Worm (Caenorhabditis elegans) whole organism, young adult: ENCODE measurements around the gene aakg-1.

Experiments
- B0019.2 ChIP-seq: fragments of 200-800 bp; sonication (Bioruptor generic); conservative IDR thresholded peaks from 2 replicates; pipeline ENCODE4 v1.3.6; 2022; ENCODE audit warnings: missing genetic modification reagents, missing genetic modification characterization, missing compliant biosample characterization
- B0336.3 ChIP-seq: fragments of 200-800 bp; sonication (Bioruptor generic); IDR thresholded peaks from 2 replicates; pipeline ENCODE4 v1.3.6; 2022; ENCODE audit warnings: missing genetic modification characterization, missing compliant biosample characterization
- D2030.7 ChIP-seq: fragments of 200-800 bp; sonication (Bioruptor generic); IDR thresholded peaks from 2 replicates; pipeline ENCODE4 v1.3.6; 2022; ENCODE audit warnings: missing genetic modification reagents, missing genetic modification characterization, missing compliant biosample characterization
- F23B12.7 ChIP-seq: sonication (generic microtip); optimal IDR thresholded peaks from 2 replicates; lab custom pipeline; 2017; ENCODE audit warnings: missing genetic modification characterization, mild to moderate bottlenecking, missing compliant biosample characterization, antibody characterized with exemption, moderate library complexity; ENCODE audit not compliant: insufficient read depth
- F37B4.10 ChIP-seq: fragments of 200-800 bp; sonication (Bioruptor generic); IDR thresholded peaks from 2 replicates; pipeline ENCODE4 v1.3.6; 2022; ENCODE audit warnings: missing genetic modification characterization, missing compliant biosample characterization
- F49E8.2 ChIP-seq: sonication (generic microtip); optimal IDR thresholded peaks from 3 replicates; lab custom pipeline; 2017; ENCODE audit warnings: missing genetic modification characterization, mild to moderate bottlenecking, missing compliant biosample characterization, antibody characterized with exemption, moderate library complexity; ENCODE audit not compliant: insufficient read depth
- K11D2.4 ChIP-seq: fragments of 200-800 bp; sonication (Bioruptor generic); IDR thresholded peaks from 2 replicates; pipeline ENCODE4 v1.3.6; 2022; ENCODE audit warnings: missing genetic modification reagents, missing genetic modification characterization, missing compliant biosample characterization
- T07F8.4 ChIP-seq: sonication (generic microtip); optimal IDR thresholded peaks from 2 replicates; lab custom pipeline; 2016; ENCODE audit warnings: mild to moderate bottlenecking, missing genetic modification characterization, moderate library complexity, missing compliant biosample characterization
- Y53G8AR.9 ChIP-seq: fragments of 200-800 bp; sonication (Bioruptor generic); conservative IDR thresholded peaks from 2 replicates; pipeline ENCODE4 v1.3.6; 2022; ENCODE audit warnings: missing genetic modification reagents, missing genetic modification characterization, missing compliant biosample characterization
- Y56A3A.18 ChIP-seq: fragments of 200-800 bp; sonication (Bioruptor generic); IDR thresholded peaks from 2 replicates; pipeline ENCODE4 v1.3.6; 2022; ENCODE audit warnings: missing genetic modification reagents, missing genetic modification characterization, missing compliant biosample characterization
- Y67H2A.10 ChIP-seq: fragments of 200-800 bp; sonication (Bioruptor generic); conservative IDR thresholded peaks from 2 replicates; pipeline ENCODE4 v1.3.6; 2022; ENCODE audit warnings: missing genetic modification reagents, missing genetic modification characterization, missing compliant biosample characterization
- attf-3 ChIP-seq: fragments of 200-800 bp; sonication (Bioruptor generic); conservative IDR thresholded peaks from 2 replicates; pipeline ENCODE4 v1.3.6; 2022; ENCODE audit warnings: missing genetic modification reagents, missing genetic modification characterization, missing compliant biosample characterization
- attf-5 ChIP-seq: fragments of 200-800 bp; sonication (Bioruptor generic); optimal IDR thresholded peaks from 2 replicates; lab custom pipeline; 2018; ENCODE audit warnings: mild to moderate bottlenecking, missing genetic modification characterization, missing compliant biosample characterization
- bed-1 ChIP-seq: fragments of 200-800 bp; sonication (Bioruptor generic); IDR thresholded peaks from 2 replicates; pipeline ENCODE4 v1.3.6; 2022; ENCODE audit warnings: missing genetic modification reagents, missing genetic modification characterization, missing compliant biosample characterization
- bed-2 ChIP-seq: fragments of 200-800 bp; sonication (Bioruptor generic); IDR thresholded peaks from 2 replicates; pipeline ENCODE4 v1.3.6; 2022; ENCODE audit warnings: missing genetic modification reagents, missing genetic modification characterization, missing compliant biosample characterization
- cebp-1 ChIP-seq, 2 experiments: fragments of 200-800 bp in 1 of 2; sonication (Bioruptor generic) in 1 of 2; sonication (generic microtip) in 1 of 2; IDR thresholded peaks in 1 of 2; optimal IDR thresholded peaks in 1 of 2; 2 replicates each; pipeline versions ENCODE4 v1.3.6 to Lab custom; 2017 to 2022; ENCODE audit warnings: missing compliant biosample characterization in 2 of 2, missing genetic modification characterization in 2 of 2, mild to moderate bottlenecking in 1 of 2, missing genetic modification reagents in 1 of 2, moderate library complexity in 1 of 2
- cebp-2 ChIP-seq: fragments of 200-800 bp; sonication (Bioruptor generic); IDR thresholded peaks from 2 replicates; pipeline ENCODE4 v1.3.6; 2022; ENCODE audit warnings: missing genetic modification characterization, missing compliant biosample characterization
- ceh-27 ChIP-seq: fragments of 200-800 bp; sonication (Bioruptor generic); optimal IDR thresholded peaks from 2 replicates; lab custom pipeline; 2018; ENCODE audit warnings: mild to moderate bottlenecking, missing genetic modification characterization, moderate library complexity, missing compliant biosample characterization
- ceh-58 ChIP-seq: fragments of 200-800 bp; sonication (Bioruptor generic); IDR thresholded peaks from 2 replicates; pipeline ENCODE4 v1.3.6; 2022; ENCODE audit warnings: missing genetic modification characterization, missing compliant biosample characterization
- ceh-79 ChIP-seq: sonication (generic microtip); optimal IDR thresholded peaks from 2 replicates; lab custom pipeline; 2017; ENCODE audit warnings: mild to moderate bottlenecking, missing genetic modification characterization, missing compliant biosample characterization
- die-1 ChIP-seq: sonication (generic microtip); optimal IDR thresholded peaks from 2 replicates; lab custom pipeline; 2016; ENCODE audit warnings: missing genotype, mild to moderate bottlenecking, missing genetic modification characterization, missing compliant biosample characterization
- dpl-1 ChIP-seq: fragments of 150-350 bp; optimal IDR thresholded peaks from 2 replicates; lab custom pipeline; 2014; ENCODE audit warnings: missing biosample characterization, missing genetic modification reagents, missing genetic modification characterization
- ekl-4 ChIP-seq: fragments of 200-800 bp; sonication (Bioruptor generic); IDR thresholded peaks from 2 replicates; pipeline ENCODE4 v1.3.6; 2022; ENCODE audit warnings: missing genetic modification reagents, missing genetic modification characterization, missing compliant biosample characterization
- fkh-3 ChIP-seq: sonication (generic microtip); optimal IDR thresholded peaks from 2 replicates; lab custom pipeline; 2016; ENCODE audit warnings: mild to moderate bottlenecking, missing genetic modification characterization, missing compliant biosample characterization
- gei-17 ChIP-seq: fragments of 200-800 bp; sonication (Bioruptor generic); optimal IDR thresholded peaks from 2 replicates; lab custom pipeline; 2018; ENCODE audit warnings: mild to moderate bottlenecking, missing genetic modification characterization, missing compliant biosample characterization
- him-1 ChIP-seq: sonication (generic microtip); optimal IDR thresholded peaks from 2 replicates; lab custom pipeline; 2016; ENCODE audit warnings: missing genotype, missing genetic modification reagents, missing genetic modification characterization, missing compliant biosample characterization
- hmg-1.2 ChIP-seq: fragments of 200-800 bp; sonication (Bioruptor generic); IDR thresholded peaks from 2 replicates; pipeline ENCODE4 v1.3.6; 2022; ENCODE audit warnings: missing genetic modification reagents, missing genetic modification characterization, missing compliant biosample characterization
- hrde-1 ChIP-seq: sonication (generic microtip); optimal IDR thresholded peaks from 2 replicates; lab custom pipeline; 2016; ENCODE audit warnings: missing genetic modification characterization, mild to moderate bottlenecking, missing compliant biosample characterization, moderate library complexity, missing genotype, missing genetic modification reagents, borderline replicate concordance
- hsf-1 ChIP-seq: fragments of 200-800 bp; sonication (Bioruptor generic); IDR thresholded peaks from 2 replicates; pipeline ENCODE4 v1.3.6; 2022; ENCODE audit warnings: missing genetic modification reagents, missing genetic modification characterization, missing compliant biosample characterization
- let-607 ChIP-seq, 2 experiments: fragments of 200-800 bp in 1 of 2; sonication (Bioruptor generic) in 1 of 2; sonication (generic microtip) in 1 of 2; optimal IDR thresholded peaks; 2 replicates each; lab custom pipeline; 2016 to 2018; ENCODE audit warnings: mild to moderate bottlenecking in 2 of 2, missing compliant biosample characterization in 2 of 2, missing genetic modification characterization in 2 of 2, moderate library complexity in 2 of 2, missing genotype in 1 of 2
- lin-35 ChIP-seq, 3 experiments: fragments of 150-350 bp in 2 of 3; sonication (generic microtip) in 1 of 3; optimal IDR thresholded peaks; 2 replicates each; lab custom pipeline; 2014 to 2018; ENCODE audit warnings: missing biosample characterization in 3 of 3, missing genetic modification characterization in 3 of 3, missing genetic modification reagents in 3 of 3
- lir-1 ChIP-seq: fragments of 200-800 bp; sonication (Bioruptor generic); conservative IDR thresholded peaks from 2 replicates; pipeline ENCODE4 v1.3.6; 2022; ENCODE audit warnings: missing genetic modification reagents, missing genetic modification characterization, missing compliant biosample characterization
- lsy-27 ChIP-seq: sonication (generic microtip); optimal IDR thresholded peaks from 2 replicates; lab custom pipeline; 2017; ENCODE audit warnings: missing genetic modification characterization, mild to moderate bottlenecking, missing compliant biosample characterization, antibody characterized with exemption, missing genotype, borderline replicate concordance; ENCODE audit not compliant: insufficient read depth
- madf-3 ChIP-seq: fragments of 200-800 bp; sonication (Bioruptor generic); IDR thresholded peaks from 2 replicates; pipeline ENCODE4 v1.3.6; 2022; ENCODE audit warnings: missing genetic modification reagents, missing genetic modification characterization, missing compliant biosample characterization
- mel-28 ChIP-seq: sonication (generic microtip); optimal IDR thresholded peaks from 2 replicates; lab custom pipeline; 2016; ENCODE audit warnings: borderline replicate concordance, mild to moderate bottlenecking, missing genetic modification characterization, missing compliant biosample characterization
- mes-4 ChIP-seq: sonication (generic microtip); optimal IDR thresholded peaks from 2 replicates; lab custom pipeline; 2016; ENCODE audit warnings: missing genotype, missing genetic modification characterization, missing compliant biosample characterization
- nfya-1 ChIP-seq: sonication (generic microtip); optimal IDR thresholded peaks from 2 replicates; lab custom pipeline; 2017; ENCODE audit warnings: antibody characterized with exemption, missing compliant biosample characterization, missing genetic modification characterization, borderline replicate concordance; ENCODE audit not compliant: insufficient read depth
- nfya-2 ChIP-seq: fragments of 200-800 bp; sonication (Bioruptor generic); IDR thresholded peaks from 2 replicates; pipeline ENCODE4 v1.3.6; 2022; ENCODE audit warnings: missing genetic modification reagents, missing genetic modification characterization, missing compliant biosample characterization
- nhr-80 ChIP-seq: sonication (generic microtip); optimal IDR thresholded peaks from 2 replicates; lab custom pipeline; 2016; ENCODE audit warnings: missing genetic modification characterization, missing compliant biosample characterization
- pha-4 ChIP-seq: fragments of 150-350 bp; sonication (generic microtip); optimal IDR thresholded peaks from 2 replicates; lab custom pipeline; 2014; ENCODE audit warnings: missing biosample characterization, missing genetic modification reagents, missing genetic modification characterization
- sptf-2 ChIP-seq: fragments of 200-800 bp; sonication (Bioruptor generic); optimal IDR thresholded peaks from 2 replicates; lab custom pipeline; 2018; ENCODE audit warnings: mild to moderate bottlenecking, missing genetic modification characterization, missing compliant biosample characterization
- tlf-1 ChIP-seq: fragments of 200-800 bp; sonication (Bioruptor generic); optimal IDR thresholded peaks from 2 replicates; lab custom pipeline; 2018; ENCODE audit warnings: mild to moderate bottlenecking, missing genetic modification characterization, missing compliant biosample characterization
- zfh-2 ChIP-seq: fragments of 200-800 bp; sonication (Bioruptor generic); conservative IDR thresholded peaks from 2 replicates; pipeline ENCODE4 v1.3.6; 2022; ENCODE audit warnings: missing genetic modification reagents, missing genetic modification characterization, missing compliant biosample characterization
- ztf-18 ChIP-seq: sonication (generic microtip); optimal IDR thresholded peaks from 2 replicates; lab custom pipeline; 2016; ENCODE audit warnings: missing genotype, mild to moderate bottlenecking, missing genetic modification characterization, missing compliant biosample characterization
- ztf-26 ChIP-seq: sonication (generic microtip); optimal IDR thresholded peaks from 2 replicates; lab custom pipeline; 2017; ENCODE audit warnings: missing genetic modification characterization, missing compliant biosample characterization
- ztf-3 ChIP-seq: fragments of 200-800 bp; sonication (Bioruptor generic); optimal IDR thresholded peaks from 2 replicates; lab custom pipeline; 2018; ENCODE audit warnings: mild to moderate bottlenecking, missing genetic modification characterization, missing compliant biosample characterization

The aakg-1 gene

DNA sequence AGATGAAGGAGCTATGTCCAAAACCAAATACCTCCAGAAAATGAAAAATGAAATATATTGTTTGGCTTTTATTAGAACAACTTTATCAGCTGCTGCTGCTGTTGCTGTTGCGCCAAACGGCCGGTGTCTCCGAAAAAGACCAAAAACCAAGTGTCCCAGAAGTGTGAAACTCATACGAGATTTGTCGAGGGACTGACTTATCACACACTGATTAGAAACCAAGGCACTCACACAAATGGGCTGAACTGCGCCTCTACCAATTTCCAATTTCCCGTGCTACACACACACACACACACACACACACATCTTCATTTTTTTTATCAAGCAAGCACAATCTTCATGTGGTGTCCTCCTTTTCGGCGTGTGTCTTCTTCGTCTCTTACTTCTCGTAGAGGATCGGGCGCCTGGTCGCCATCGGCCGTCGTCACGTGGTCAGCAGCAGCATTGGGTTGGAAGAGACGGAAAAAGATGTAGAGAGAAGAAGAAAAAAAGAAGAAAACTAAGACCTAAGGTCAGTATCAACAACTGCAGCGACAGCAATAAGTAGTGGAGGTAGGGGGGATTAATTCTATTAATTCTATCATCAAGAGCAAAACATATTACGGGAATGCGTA, 7.1 kb downstream of the aakg-1 start (continued):
- TF ChIP-seq lir-1 (GFP tag; lab: Robert Waterston, UW) = 0 out of 2 replicates have a peak, but pooled peaks have one; percentile 45
- no peak for TF ChIP-seq T07F8.4 (tag; lab: Kevin White, UChicago)
- no peak for TF ChIP-seq hrde-1 (tag; lab: Kevin White, UChicago)
- peak; percentile 87 for TF ChIP-seq ztf-26
- TF ChIP-seq lsy-27 (tag; lab: Kevin White, UChicago) = no peak
- TF ChIP-seq nfya-1 (tag; lab: Kevin White, UChicago) = no peak
- no peak for TF ChIP-seq dpl-1 (GFP tag; lab: Kevin White, UChicago)
- TF ChIP-seq B0019.2 (GFP tag; lab: Robert Waterston, UW) = no peak
- no peak for TF ChIP-seq nfya-2 (GFP tag; lab: Robert Waterston, UW)
- no peak for TF ChIP-seq pha-4 (tag; lab: Kevin White, UChicago)
- no peak for TF ChIP-seq madf-3 (GFP tag; lab: Robert Waterston, UW)
- TF ChIP-seq sptf-2 = no peak
- TF ChIP-seq die-1 = peak; percentile 24
- no peak for TF ChIP-seq F23B12.7 (tag; lab: Kevin White, UChicago)
- 0 out of 2 replicates have a peak, but pooled peaks have one; percentile 9 for TF ChIP-seq Y56A3A.18 (GFP tag; lab: Robert Waterston, UW)
- TF ChIP-seq F37B4.10 = no peak
- no peak for TF ChIP-seq bed-1 (GFP tag; lab: Robert Waterston, UW)
- TF ChIP-seq F49E8.2 (tag; lab: Kevin White, UChicago) = no peak
- no peak for TF ChIP-seq cebp-2 (GFP tag; lab: Robert Waterston, UW)
- no peak for TF ChIP-seq ceh-79 (tag; lab: Kevin White, UChicago)
- TF ChIP-seq lin-35 (GFP tag; optimal IDR thresholded peaks at IDR 0.05; lab: Kevin White, UChicago) = peak in 1 of 3 experiments; percentile 32
- TF ChIP-seq ceh-58 (GFP tag; lab: Robert Waterston, UW) = no peak
- no peak for TF ChIP-seq attf-3
- TF ChIP-seq ztf-3 (GFP tag; lab: Kevin White, UChicago) = peak; percentile 72
- peak; percentile 61; the same call in 1 of the 2 replicates for TF ChIP-seq ekl-4 (GFP tag; lab: Robert Waterston, UW)
- no peak for TF ChIP-seq tlf-1 (GFP tag; lab: Kevin White, UChicago)
- TF ChIP-seq K11D2.4 = peak; percentile 83
- TF ChIP-seq hmg-1.2 = peak; percentile 63; the same call in 1 of the 2 replicates
- no peak for TF ChIP-seq cebp-1 (GFP tag; IDR thresholded peaks at IDR 0.05; lab: Robert Waterston, UW)
- TF ChIP-seq cebp-1 (tag; optimal IDR thresholded peaks at IDR 0.05; lab: Kevin White, UChicago) = peak; percentile 80
- TF ChIP-seq D2030.7 (GFP tag; lab: Robert Waterston, UW) = no peak
- peak; percentile 63 for TF ChIP-seq B0336.3 (GFP tag; lab: Robert Waterston, UW)
- no peak for TF ChIP-seq Y67H2A.10 (GFP tag; lab: Robert Waterston, UW)
- no peak for TF ChIP-seq ztf-18 (tag; lab: Kevin White, UChicago)
- no peak for TF ChIP-seq fkh-3 (tag; lab: Kevin White, UChicago)
- no peak for TF ChIP-seq Y53G8AR.9 (GFP tag; lab: Robert Waterston, UW)
- no peak for TF ChIP-seq him-1 (tag; lab: Kevin White, UChicago)
- no peak for TF ChIP-seq bed-2 (GFP tag; lab: Robert Waterston, UW)
- TF ChIP-seq mel-28 (tag; lab: Kevin White, UChicago) = no peak
- TF ChIP-seq gei-17 (GFP tag; lab: Kevin White, UChicago) = no peak
- TF ChIP-seq attf-5 (GFP tag; lab: Kevin White, UChicago) = peak; percentile 83
- peak; percentile 57 for TF ChIP-seq ceh-27 (GFP tag; lab: Kevin White, UChicago)
- TF ChIP-seq nhr-80 = peak; percentile 92
- no peak for TF ChIP-seq hsf-1
- TF ChIP-seq let-607 (tag; optimal IDR thresholded peaks at IDR 0.05; lab: Kevin White, UChicago) = peak in 1 of 2 experiments; percentile 33
- TF ChIP-seq zfh-2 (GFP tag; lab: Robert Waterston, UW) = peak; percentile 86
- TF ChIP-seq mes-4 (tag; lab: Kevin White, UChicago) = no peak
